Fruit fly (Drosophila melanogaster): ENCODE measurements around the gene snsl.

DNA sequence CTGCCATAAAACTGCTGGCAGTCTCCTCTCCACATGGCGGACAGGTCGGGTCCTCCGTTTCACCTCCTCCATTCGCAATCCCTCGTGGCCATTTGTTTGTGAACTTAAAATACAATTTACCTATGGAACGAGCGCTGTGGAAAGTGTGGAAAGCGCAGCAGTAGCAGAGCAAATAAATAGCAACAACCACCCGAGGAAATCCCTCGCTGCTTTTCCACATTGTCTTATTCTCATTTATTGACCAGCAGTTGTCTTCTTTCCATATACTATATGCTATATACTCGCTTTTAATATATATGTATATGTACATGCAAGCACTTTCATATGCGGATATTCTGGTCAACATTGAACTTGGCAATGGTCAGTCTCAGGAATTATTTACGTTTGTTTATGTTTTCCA is 25.7 kb upstream of the snsl start, which contains the start of gene hoe1:
- TF ChIP-seq Clk (GFP tag; optimal IDR thresholded peaks at IDR 0.05) = no peak
- TF ChIP-seq Crg-1 (GFP tag; optimal IDR thresholded peaks at IDR 0.05) = no peak
- no peak for TF ChIP-seq tj (GFP tag; optimal IDR thresholded peaks at IDR 0.05)
- no peak for TF ChIP-seq CG5204 (GFP tag; optimal IDR thresholded peaks at IDR 0.05)
- TF ChIP-seq kay (GFP tag; ENCODE audit: borderline replicate concordance) = no peak
- no peak for TF ChIP-seq CG11617 (GFP tag; optimal IDR thresholded peaks at IDR 0.05)
- TF ChIP-seq toe (GFP tag; optimal IDR thresholded peaks at IDR 0.05) = no peak
- no peak for TF ChIP-seq CG12768 (GFP tag; optimal IDR thresholded peaks at IDR 0.05)
